Fruit fly (Drosophila melanogaster): ENCODE measurements around the gene CG10435.

CG10435 gene

DNA sequence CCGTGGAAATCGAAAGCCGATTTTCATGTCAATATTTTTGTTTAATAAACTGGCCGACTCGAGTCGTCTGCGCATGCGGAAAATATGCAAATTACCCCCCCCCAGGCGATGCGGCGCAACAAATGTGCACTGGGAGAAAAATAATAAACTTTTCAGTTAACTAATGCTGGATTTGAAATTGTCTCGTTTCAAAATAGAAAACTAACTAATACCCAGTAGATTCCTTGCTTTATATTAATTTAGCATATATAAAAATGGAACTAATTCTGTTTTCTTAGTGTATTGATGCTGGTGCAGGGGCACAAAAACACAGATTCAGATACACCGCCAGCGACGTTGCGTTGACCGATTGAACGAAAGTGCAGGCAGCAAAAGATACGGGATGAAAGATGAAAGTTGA, 24.9 kb upstream of the CG10435 start:
- TF ChIP-seq CG32006 (GFP tag; optimal IDR thresholded peaks at IDR 0.05): peak; percentile 84
- peak; percentile 48 for TF ChIP-seq lz (GFP tag; optimal IDR thresholded peaks at IDR 0.05)
- TF ChIP-seq Hr39 (GFP tag; optimal IDR thresholded peaks at IDR 0.05): peak; percentile 31
- no peak for TF ChIP-seq CG6854 (GFP tag; optimal IDR thresholded peaks at IDR 0.05)
- peak; percentile 90 for TF ChIP-seq CG6163 (GFP tag; IDR thresholded peaks at IDR 0.05)
- TF ChIP-seq salr (GFP tag; optimal IDR thresholded peaks at IDR 0.05): peak in 1 of 2 experiments; percentile 46
- peak; percentile 69 for TF ChIP-seq dac (GFP tag; optimal IDR thresholded peaks at IDR 0.05)
- no peak for TF ChIP-seq Sox15 (GFP tag; optimal IDR thresholded peaks at IDR 0.05)
- TF ChIP-seq topi (GFP tag; optimal IDR thresholded peaks at IDR 0.05): peak; percentile 58
- TF ChIP-seq Met (GFP tag; optimal IDR thresholded peaks at IDR 0.05): peak; percentile 49
- TF ChIP-seq fd85E (GFP tag; optimal IDR thresholded peaks at IDR 0.05): no peak
- peak; percentile 61 for TF ChIP-seq CG10669 (GFP tag; optimal IDR thresholded peaks at IDR 0.05)
- no peak for TF ChIP-seq fkh (GFP tag; optimal IDR thresholded peaks at IDR 0.05)
- peak; percentile 54 for TF ChIP-seq CG10631 (GFP tag; optimal IDR thresholded peaks at IDR 0.05)
- no peak for TF ChIP-seq CG1621 (tag; optimal IDR thresholded peaks at IDR 0.05)
- no peak for TF ChIP-seq Eip93F (GFP tag; optimal IDR thresholded peaks at IDR 0.05)
- TF ChIP-seq Hr38 (GFP tag; optimal IDR thresholded peaks at IDR 0.05): no peak
- peak; percentile 56 for TF ChIP-seq pdm3 (GFP tag; optimal IDR thresholded peaks at IDR 0.05)
- TF ChIP-seq acj6 (GFP tag; optimal IDR thresholded peaks at IDR 0.05): peak; percentile 54
- peak; percentile 55 for TF ChIP-seq achi (GFP tag; optimal IDR thresholded peaks at IDR 0.05)
- peak; percentile 50 for TF ChIP-seq CG34406 (GFP tag; optimal IDR thresholded peaks at IDR 0.05)
- TF ChIP-seq fd59A (GFP tag; optimal IDR thresholded peaks at IDR 0.05): no peak
- peak; percentile 82 for TF ChIP-seq CG15336 (GFP tag; IDR thresholded peaks at IDR 0.05)
- TF ChIP-seq dsx (GFP tag; optimal IDR thresholded peaks at IDR 0.05; ENCODE audit: poor library complexity, severe bottlenecking): peak; percentile 19
- TF ChIP-seq CG8119 (GFP tag; IDR thresholded peaks at IDR 0.05): peak; percentile 88
- TF ChIP-seq CG8319 (GFP tag; optimal IDR thresholded peaks at IDR 0.05): peak; percentile 54
- TF ChIP-seq Eip75B (GFP tag; optimal IDR thresholded peaks at IDR 0.05): peak; percentile 58
- TF ChIP-seq OdsH (GFP tag; optimal IDR thresholded peaks at IDR 0.05): peak; percentile 71
- TF ChIP-seq CG9139 (GFP tag; optimal IDR thresholded peaks at IDR 0.05): no peak
- peak; percentile 28 for TF ChIP-seq Smox (GFP tag; optimal IDR thresholded peaks at IDR 0.05)
- TF ChIP-seq vri (GFP tag; optimal IDR thresholded peaks at IDR 0.05): no peak
- TF ChIP-seq CG11294 (GFP tag; IDR thresholded peaks at IDR 0.05): peak; percentile 64
- TF ChIP-seq CG4318 (GFP tag; optimal IDR thresholded peaks at IDR 0.05): peak; percentile 71
- TF ChIP-seq esn (GFP tag; optimal IDR thresholded peaks at IDR 0.05): peak; percentile 62
- peak; percentile 78 for TF ChIP-seq CG6276 (GFP tag; optimal IDR thresholded peaks at IDR 0.05)
- TF ChIP-seq CG11902 (GFP tag; optimal IDR thresholded peaks at IDR 0.05): peak; percentile 47
- TF ChIP-seq spab (GFP tag; optimal IDR thresholded peaks at IDR 0.05): peak; percentile 21
- TF ChIP-seq Eip78C (GFP tag): peak; percentile 90
- peak; percentile 63 for TF ChIP-seq CG7368 (GFP tag; optimal IDR thresholded peaks at IDR 0.05)
- peak; percentile 83 for TF ChIP-seq CG3919 (GFP tag; optimal IDR thresholded peaks at IDR 0.05)
- peak; percentile 48 for TF ChIP-seq CG31627 (GFP tag; optimal IDR thresholded peaks at IDR 0.05)
- TF ChIP-seq eg (GFP tag; IDR thresholded peaks at IDR 0.05): peak; percentile 92
- peak; percentile 50 for TF ChIP-seq CG8632 (GFP tag; optimal IDR thresholded peaks at IDR 0.05)
- TF ChIP-seq Ets96B (tag; optimal IDR thresholded peaks at IDR 0.05): peak; percentile 53
- TF ChIP-seq Hr4 (GFP tag; optimal IDR thresholded peaks at IDR 0.05): peak; percentile 86
- TF ChIP-seq cyc (GFP tag; optimal IDR thresholded peaks at IDR 0.05): peak; percentile 55
- peak; percentile 10 for TF ChIP-seq Blimp-1 (GFP tag; optimal IDR thresholded peaks at IDR 0.05)
- TF ChIP-seq CG11762 (GFP tag; optimal IDR thresholded peaks at IDR 0.05; ENCODE audit: insufficient read depth): peak; percentile 55
- TF ChIP-seq CG6808 (GFP tag; optimal IDR thresholded peaks at IDR 0.05): peak; percentile 46
- no peak for TF ChIP-seq ss (GFP tag; optimal IDR thresholded peaks at IDR 0.05)
- peak; percentile 79 for TF ChIP-seq Gug (GFP tag; IDR thresholded peaks at IDR 0.05)
- TF ChIP-seq Sox14 (GFP tag; optimal IDR thresholded peaks at IDR 0.05): peak; percentile 38

All from whole organism, prepupa.